Worm (Caenorhabditis elegans): ENCODE data around the gene snrp-40.1.

- TF ChIP-seq nhr-11 (tag; optimal IDR thresholded peaks at IDR 0.05) (no peak), skn-1 (tag; optimal IDR thresholded peaks at IDR 0.05) (no peak)
Measured at ce11 chrX:11316750-11317149, 17.2 kb upstream of the snrp-40.1 start, which contains the start of gene nlp-57.
